Worm (Caenorhabditis elegans) whole organism, L4 larva: ENCODE measurements around the gene kqt-2.

ENCODE experiments used
- D1046.2 ChIP-seq: fragments of 200-800 bp; sonication (Bioruptor generic); IDR thresholded peaks from 2 replicates; pipeline ENCODE4 v1.3.6; 2022; ENCODE audit warnings: missing genetic modification characterization, missing compliant biosample characterization
- F10B5.3 ChIP-seq: sonication (generic microtip); optimal IDR thresholded peaks from 2 replicates; lab custom pipeline; 2016; ENCODE audit warnings: mild to moderate bottlenecking, missing genetic modification characterization, missing compliant biosample characterization
- F26F4.8 ChIP-seq: fragments of 200-800 bp; sonication (Bioruptor generic); conservative IDR thresholded peaks from 2 replicates; pipeline ENCODE4 v1.3.6; 2022; ENCODE audit warnings: missing genetic modification characterization, missing compliant biosample characterization
- F44E2.7 ChIP-seq: fragments of 200-800 bp; sonication (Bioruptor generic); IDR thresholded peaks from 2 replicates; pipeline ENCODE4 v2.1.2; 2022; ENCODE audit warnings: missing genetic modification characterization, missing compliant biosample characterization
- R02D3.7 ChIP-seq: fragments of 150-350 bp; sonication (generic microtip); optimal IDR thresholded peaks from 3 replicates; lab custom pipeline; 2014; ENCODE audit warnings: missing biosample characterization, missing genetic modification characterization
- Y105C5A.15 ChIP-seq: fragments of 200-800 bp; sonication (Bioruptor generic); IDR thresholded peaks from 2 replicates; pipeline ENCODE4 v1.3.6; 2022; ENCODE audit warnings: missing genetic modification characterization, missing compliant biosample characterization
- Y5F2A.4 ChIP-seq: fragments of 200-800 bp; sonication (Bioruptor generic); optimal IDR thresholded peaks from 2 replicates; lab custom pipeline; 2018; ENCODE audit warnings: mild to moderate bottlenecking, missing genetic modification characterization, missing compliant biosample characterization
- ZK337.2 ChIP-seq: fragments of 200-800 bp; sonication (Bioruptor generic); IDR thresholded peaks from 2 replicates; pipeline ENCODE4 v1.3.6; 2022; ENCODE audit warnings: missing genetic modification reagents, missing genetic modification characterization, missing compliant biosample characterization
- ZK546.5 ChIP-seq, 2 experiments: sonication (generic microtip); optimal IDR thresholded peaks; 2 replicates each; lab custom pipeline; 2017; ENCODE audit warnings: missing biosample characterization in 2 of 2, missing genetic modification characterization in 2 of 2
- aly-2 ChIP-seq: sonication (generic microtip); optimal IDR thresholded peaks from 2 replicates; lab custom pipeline; 2018; ENCODE audit warnings: missing biosample characterization, missing genetic modification characterization
- ama-1 ChIP-seq: fragments of 150-350 bp; optimal IDR thresholded peaks from 2 replicates; lab custom pipeline; 2014; ENCODE audit warnings: inconsistent platforms, mixed read lengths
- attf-4 ChIP-seq: sonication (generic microtip); optimal IDR thresholded peaks from 3 replicates; lab custom pipeline; 2017; ENCODE audit warnings: missing biosample characterization, missing genetic modification characterization
- ceh-20 ChIP-seq: fragments of 200-800 bp; sonication (Bioruptor generic); IDR thresholded peaks from 2 replicates; pipeline ENCODE4 v1.3.6; 2022; ENCODE audit warnings: missing genetic modification reagents, missing genetic modification characterization, missing compliant biosample characterization
- ceh-62 ChIP-seq: sonication (generic microtip); optimal IDR thresholded peaks from 2 replicates; lab custom pipeline; 2017; ENCODE audit warnings: missing biosample characterization, missing genetic modification characterization
- ceh-82 ChIP-seq: sonication (generic microtip); optimal IDR thresholded peaks from 2 replicates; lab custom pipeline; 2017; ENCODE audit warnings: missing biosample characterization, missing genetic modification characterization
- ces-1 ChIP-seq: fragments of 150-350 bp; sonication (generic microtip); optimal IDR thresholded peaks from 4 replicates; lab custom pipeline; 2014; ENCODE audit warnings: missing biosample characterization, missing genetic modification reagents, missing genetic modification characterization
- ctbp-1 ChIP-seq: fragments of 200-800 bp; sonication (Bioruptor generic); IDR thresholded peaks from 2 replicates; pipeline ENCODE4 v1.3.6; 2022; ENCODE audit warnings: missing genetic modification reagents, missing genetic modification characterization, missing compliant biosample characterization
- dmd-6 ChIP-seq: fragments of 200-800 bp; sonication (Bioruptor generic); IDR thresholded peaks from 2 replicates; pipeline ENCODE4 v1.3.6; 2022; ENCODE audit warnings: missing genetic modification reagents, missing genetic modification characterization, missing compliant biosample characterization
- dpl-1 ChIP-seq: fragments of 150-350 bp; optimal IDR thresholded peaks from 2 replicates; lab custom pipeline; 2014; ENCODE audit warnings: missing biosample characterization, missing genetic modification reagents, missing genetic modification characterization
- dve-1 ChIP-seq: sonication (generic microtip); optimal IDR thresholded peaks from 2 replicates; lab custom pipeline; 2017; ENCODE audit warnings: antibody characterized with exemption, mild to moderate bottlenecking, missing genetic modification characterization, missing compliant biosample characterization; ENCODE audit not compliant: insufficient read depth
- egl-27 ChIP-seq: sonication (generic microtip); optimal IDR thresholded peaks from 3 replicates; lab custom pipeline; 2017; ENCODE audit warnings: missing biosample characterization, missing genetic modification reagents, missing genetic modification characterization
- egl-43 ChIP-seq: fragments of 200-800 bp; sonication (Bioruptor generic); IDR thresholded peaks from 2 replicates; pipeline ENCODE4 v1.3.6; 2022; ENCODE audit warnings: missing genetic modification reagents, missing genetic modification characterization, missing compliant biosample characterization
- fkh-10 ChIP-seq: fragments of 150-350 bp; optimal IDR thresholded peaks from 2 replicates; lab custom pipeline; 2014; ENCODE audit warnings: missing biosample characterization, missing genetic modification reagents, missing genetic modification characterization
- gei-8 ChIP-seq: fragments of 200-800 bp; sonication (Bioruptor generic); optimal IDR thresholded peaks from 2 replicates; lab custom pipeline; 2018; ENCODE audit warnings: mild to moderate bottlenecking, missing genetic modification characterization, missing compliant biosample characterization
- hif-1 ChIP-seq, 2 experiments: sonication (generic microtip); optimal IDR thresholded peaks; 2 replicates each; lab custom pipeline; 2016 to 2017; ENCODE audit warnings: missing compliant biosample characterization in 2 of 2, missing genetic modification characterization in 2 of 2, missing genetic modification reagents in 2 of 2, missing genotype in 2 of 2, mild to moderate bottlenecking in 1 of 2
- hmg-1.1 ChIP-seq: fragments of 200-800 bp; sonication (Bioruptor generic); IDR thresholded peaks from 2 replicates; pipeline ENCODE4 v1.3.6; 2022; ENCODE audit warnings: missing genetic modification reagents, missing genetic modification characterization, missing compliant biosample characterization
- lin-15B ChIP-seq: fragments of 150-350 bp; sonication (generic microtip); optimal IDR thresholded peaks from 3 replicates; lab custom pipeline; 2014; ENCODE audit warnings: missing biosample characterization, missing genetic modification characterization
- lsy-2 ChIP-seq, 2 experiments: fragments of 150-350 bp in 1 of 2; sonication (generic microtip) in 1 of 2; optimal IDR thresholded peaks; 2 replicates each; lab custom pipeline; 2014 to 2017; ENCODE audit warnings: missing biosample characterization in 2 of 2, missing genetic modification characterization in 2 of 2
- mdt-29 ChIP-seq: fragments of 200-800 bp; sonication (Bioruptor generic); IDR thresholded peaks from 2 replicates; pipeline ENCODE4 v1.3.6; 2022; ENCODE audit warnings: missing genetic modification reagents, missing genetic modification characterization, missing compliant biosample characterization
- mxl-3 ChIP-seq: fragments of 200-800 bp; sonication (Bioruptor generic); optimal IDR thresholded peaks from 2 replicates; lab custom pipeline; 2018; ENCODE audit warnings: mild to moderate bottlenecking, missing genetic modification characterization, missing compliant biosample characterization
- nhr-10 ChIP-seq: fragments of 150-350 bp; optimal IDR thresholded peaks from 2 replicates; lab custom pipeline; 2014; ENCODE audit warnings: missing biosample characterization, missing genetic modification characterization
- nhr-237 ChIP-seq: sonication (generic microtip); optimal IDR thresholded peaks from 2 replicates; lab custom pipeline; 2017; ENCODE audit warnings: missing biosample characterization, missing genetic modification characterization
- nhr-25 ChIP-seq: sonication (generic microtip); optimal IDR thresholded peaks from 2 replicates; lab custom pipeline; 2017; ENCODE audit warnings: missing genetic modification characterization, mild to moderate bottlenecking, missing compliant biosample characterization, antibody characterized with exemption, moderate library complexity, borderline replicate concordance; ENCODE audit not compliant: insufficient read depth
- nhr-42 ChIP-seq: fragments of 200-800 bp; sonication (Bioruptor generic); IDR thresholded peaks from 2 replicates; pipeline ENCODE4 v1.3.6; 2022; ENCODE audit warnings: missing genetic modification characterization, missing compliant biosample characterization
- nhr-48 ChIP-seq: sonication (generic microtip); optimal IDR thresholded peaks from 2 replicates; lab custom pipeline; 2016; ENCODE audit warnings: mild to moderate bottlenecking, missing genetic modification characterization, missing compliant biosample characterization
- nhr-6 ChIP-seq: fragments of 150-350 bp; optimal IDR thresholded peaks from 2 replicates; lab custom pipeline; 2014; ENCODE audit warnings: missing biosample characterization, missing genetic modification characterization
- php-3 ChIP-seq: fragments of 200-800 bp; sonication (Bioruptor generic); IDR thresholded peaks from 2 replicates; pipeline ENCODE4 v1.3.6; 2022; ENCODE audit warnings: missing genetic modification reagents, missing genetic modification characterization, missing compliant biosample characterization
- pqm-1 ChIP-seq: sonication (generic microtip); optimal IDR thresholded peaks from 2 replicates; lab custom pipeline; 2017; ENCODE audit warnings: missing biosample characterization, missing genetic modification characterization
- saeg-2 ChIP-seq: fragments of 200-800 bp; sonication (Bioruptor generic); IDR thresholded peaks from 2 replicates; pipeline ENCODE4 v1.3.6; 2022; ENCODE audit warnings: missing genetic modification reagents, missing genetic modification characterization, missing compliant biosample characterization
- skn-1 ChIP-seq: fragments of 150-350 bp; optimal IDR thresholded peaks from 2 replicates; lab custom pipeline; 2014; ENCODE audit warnings: missing biosample characterization, missing genetic modification characterization
- snpc-1.2 ChIP-seq: fragments of 200-800 bp; sonication (Bioruptor generic); IDR thresholded peaks from 2 replicates; pipeline ENCODE4 v1.3.6; 2022; ENCODE audit warnings: missing genetic modification reagents, missing genetic modification characterization, missing compliant biosample characterization
- snpc-4 ChIP-seq: fragments of 150-350 bp; optimal IDR thresholded peaks from 2 replicates; lab custom pipeline; 2014; ENCODE audit warnings: missing biosample characterization, missing genetic modification characterization
- spr-1 ChIP-seq: sonication (generic microtip); optimal IDR thresholded peaks from 2 replicates; lab custom pipeline; 2016; ENCODE audit warnings: mild to moderate bottlenecking, missing genetic modification characterization, missing compliant biosample characterization
- tra-1 ChIP-seq: fragments of 200-800 bp; sonication (Bioruptor generic); IDR thresholded peaks from 2 replicates; pipeline ENCODE4 v1.3.6; 2022; ENCODE audit warnings: missing genetic modification reagents, missing genetic modification characterization, missing compliant biosample characterization
- unc-130 ChIP-seq: sonication (generic microtip); optimal IDR thresholded peaks from 2 replicates; lab custom pipeline; 2016; ENCODE audit warnings: missing genetic modification reagents, missing genetic modification characterization, missing compliant biosample characterization
- unc-39 ChIP-seq: sonication (generic microtip); optimal IDR thresholded peaks from 2 replicates; lab custom pipeline; 2017; ENCODE audit warnings: missing biosample characterization, missing genetic modification characterization
- vab-7 ChIP-seq: fragments of 200-800 bp; sonication (Bioruptor generic); IDR thresholded peaks from 2 replicates; pipeline ENCODE4 v1.3.6; 2022; ENCODE audit warnings: missing genetic modification reagents, missing genetic modification characterization, missing compliant biosample characterization
- zag-1 ChIP-seq: fragments of 150-350 bp; optimal IDR thresholded peaks from 2 replicates; lab custom pipeline; 2014; ENCODE audit warnings: missing biosample characterization, missing genetic modification characterization
- zfp-2 ChIP-seq: sonication (generic microtip); optimal IDR thresholded peaks from 2 replicates; lab custom pipeline; 2016; ENCODE audit warnings: mild to moderate bottlenecking, missing genetic modification characterization, missing compliant biosample characterization
- zfp-3 ChIP-seq: fragments of 200-800 bp; sonication (Bioruptor generic); conservative IDR thresholded peaks from 2 replicates; pipeline ENCODE4 v1.3.6; 2022; ENCODE audit warnings: missing genetic modification reagents, missing genetic modification characterization, missing compliant biosample characterization
- zip-11 ChIP-seq: fragments of 200-800 bp; sonication (Bioruptor generic); IDR thresholded peaks from 2 replicates; pipeline ENCODE4 v1.3.6; 2022; ENCODE audit warnings: missing genetic modification characterization, missing compliant biosample characterization

The kqt-2 gene

ce11 chrX:8255433-8255832 is 9.3 kb upstream of the kqt-2 start (continued):
- TF ChIP-seq ces-1 (GFP tag; lab: Kevin White, UChicago) (no peak), F10B5.3 (tag; lab: Kevin White, UChicago) (no peak)

ce11 chrX:8252293-8252692 is 6.1 kb upstream of the kqt-2 start, which contains the start of gene M60.6:
Gene M60.6, minus strand, starts transcription at chrX:8252458.
- TF ChIP-seq nhr-48 (tag; lab: Kevin White, UChicago): no peak
- TF ChIP-seq nhr-10 (tag; lab: Kevin White, UChicago): no peak
- no peak for TF ChIP-seq aly-2 (tag; lab: Kevin White, UChicago)
- no peak for TF ChIP-seq zag-1 (tag; lab: Kevin White, UChicago)
- no peak for TF ChIP-seq nhr-42 (GFP tag; lab: Robert Waterston, UW)
- peak in 1 of 2 experiments; percentile 20 for TF ChIP-seq lsy-2 (tag; optimal IDR thresholded peaks at IDR 0.05; lab: Kevin White, UChicago)
- TF ChIP-seq egl-43: no peak
- TF ChIP-seq nhr-237: no peak
- TF ChIP-seq mdt-29: no peak
- TF ChIP-seq zfp-2: no peak
- no peak for TF ChIP-seq dve-1 (tag; lab: Kevin White, UChicago)
- TF ChIP-seq snpc-1.2: no peak
- no peak for TF ChIP-seq pqm-1 (tag; lab: Kevin White, UChicago)
- TF ChIP-seq vab-7: no peak
- no peak for TF ChIP-seq lin-15B (tag; lab: Kevin White, UChicago)
- TF ChIP-seq ceh-62 (tag; lab: Kevin White, UChicago): no peak
- TF ChIP-seq fkh-10 (GFP tag; lab: Kevin White, UChicago): peak; percentile 6
- TF ChIP-seq gei-8 (GFP tag; lab: Kevin White, UChicago): no peak
- TF ChIP-seq ama-1 (lab: Kevin White, UChicago): no peak
- no peak for TF ChIP-seq F10B5.3 (tag; lab: Kevin White, UChicago)
- TF ChIP-seq dpl-1: no peak
- no peak for TF ChIP-seq skn-1 (tag; lab: Kevin White, UChicago)
- TF ChIP-seq D1046.2 (GFP tag; lab: Robert Waterston, UW): no peak
- no peak for TF ChIP-seq nhr-6 (tag; lab: Kevin White, UChicago)
- TF ChIP-seq ceh-20 (GFP tag; lab: Robert Waterston, UW): no peak
- TF ChIP-seq snpc-4 (tag; lab: Kevin White, UChicago): no peak
- peak; percentile 56 for TF ChIP-seq hmg-1.1 (GFP tag; lab: Robert Waterston, UW)
- TF ChIP-seq hif-1 (tag; optimal IDR thresholded peaks at IDR 0.05; lab: Kevin White, UChicago): no peak
- no peak for TF ChIP-seq unc-130 (GFP tag; lab: Kevin White, UChicago)
- no peak for TF ChIP-seq unc-39 (tag; lab: Kevin White, UChicago)
- no peak for TF ChIP-seq R02D3.7 (tag; lab: Kevin White, UChicago)
- no peak for TF ChIP-seq dmd-6 (GFP tag; lab: Robert Waterston, UW)
- no peak for TF ChIP-seq Y105C5A.15
- TF ChIP-seq attf-4 (tag; lab: Kevin White, UChicago): no peak
- no peak for TF ChIP-seq spr-1
- no peak for TF ChIP-seq tra-1 (GFP tag; lab: Robert Waterston, UW)
- no peak for TF ChIP-seq ceh-82
- no peak for TF ChIP-seq F26F4.8 (GFP tag; lab: Robert Waterston, UW)
- peak; percentile 34 for TF ChIP-seq mxl-3
- TF ChIP-seq ZK546.5 (tag; optimal IDR thresholded peaks at IDR 0.05; lab: Kevin White, UChicago): no peak
- no peak for TF ChIP-seq zfp-3
- TF ChIP-seq ZK337.2 (GFP tag; lab: Robert Waterston, UW): no peak
- TF ChIP-seq php-3: no peak
- no peak for TF ChIP-seq nhr-25 (tag; lab: Kevin White, UChicago)
- no peak for TF ChIP-seq ces-1 (GFP tag; lab: Kevin White, UChicago)
- no peak for TF ChIP-seq Y5F2A.4 (GFP tag; lab: Kevin White, UChicago)
- TF ChIP-seq ctbp-1 (GFP tag; lab: Robert Waterston, UW): peak; percentile 58; the same call in 1 of the 2 replicates
- TF ChIP-seq F44E2.7: no peak
- TF ChIP-seq zip-11 (GFP tag; lab: Robert Waterston, UW): no peak
- no peak for TF ChIP-seq saeg-2 (GFP tag; lab: Robert Waterston, UW)
- no peak for TF ChIP-seq egl-27
